Worm (Caenorhabditis elegans): ENCODE results near the gene C16A11.2.

DNA sequence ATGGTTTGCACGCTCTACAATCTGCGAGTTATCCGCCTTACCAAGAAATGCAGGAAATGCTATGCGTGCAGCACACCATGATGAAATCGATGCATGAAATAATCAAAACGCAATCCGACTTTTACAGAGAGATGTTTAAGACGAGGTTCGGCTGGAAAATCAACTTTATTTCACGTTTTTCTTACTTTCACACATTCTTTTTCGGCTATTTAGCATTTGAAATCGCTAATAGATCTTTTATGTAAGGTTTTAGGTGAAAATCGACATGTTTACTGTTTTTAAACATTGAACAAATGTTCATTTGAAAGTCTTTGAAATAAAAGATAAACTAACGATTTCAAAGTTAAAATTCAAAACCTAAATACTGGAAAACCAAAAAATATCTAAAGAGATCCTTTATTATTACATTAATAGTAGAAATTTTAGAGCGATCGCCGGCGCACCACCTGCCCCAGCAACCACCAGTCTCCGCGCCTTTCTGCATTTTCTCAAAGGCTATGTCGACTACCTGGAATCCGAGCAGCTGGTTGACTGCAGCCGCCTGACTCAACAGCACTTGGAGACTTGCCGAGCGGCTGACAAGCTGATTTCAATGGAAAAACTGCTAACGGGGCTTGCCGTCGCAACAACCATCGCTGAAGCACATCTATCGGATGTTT is 9.8 kb upstream of the C16A11.2 start:
- TF ChIP-seq mdl-1 (tag; optimal IDR thresholded peaks at IDR 0.05) (no peak), nhr-76 (tag; optimal IDR thresholded peaks at IDR 0.05) (no peak), nhr-47 (tag; optimal IDR thresholded peaks at IDR 0.05) (no peak), skn-1 (tag; optimal IDR thresholded peaks at IDR 0.05) (no peak), fkh-10 (GFP tag; optimal IDR thresholded peaks at IDR 0.05) (no peak), mep-1 (tag; optimal IDR thresholded peaks at IDR 0.05) (no peak), sptf-1 (tag; optimal IDR thresholded peaks at IDR 0.05) (no peak), nhr-19 (GFP tag; conservative IDR thresholded peaks at IDR 0.05) (no peak), vab-15 (tag; optimal IDR thresholded peaks at IDR 0.05) (no peak), ceh-82 (tag; optimal IDR thresholded peaks at IDR 0.05) (no peak)

Measured in whole organism, L1 larva.